Worm (Caenorhabditis elegans): Measurements from ENCODE around the gene sec-3.

DNA sequence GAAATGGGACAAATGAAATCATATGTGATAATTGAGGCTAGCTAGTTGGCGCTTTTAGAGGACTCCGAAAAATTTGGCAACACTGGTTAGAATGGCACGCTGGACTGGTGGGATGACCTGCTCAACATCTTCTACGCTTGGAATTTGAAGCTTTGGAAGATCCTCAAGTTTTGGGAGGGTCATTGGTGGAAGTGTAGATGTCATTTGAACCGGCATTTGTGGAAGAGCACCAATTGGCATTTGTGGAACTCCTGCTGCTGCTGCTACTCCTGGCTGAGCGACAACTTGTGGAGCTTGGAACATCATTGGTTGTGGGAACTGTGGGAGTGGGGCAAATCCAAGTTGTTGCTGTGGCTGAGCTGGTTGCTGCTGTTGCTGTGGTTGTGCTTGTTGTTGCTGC lies 7.2 kb downstream of the sec-3 start:
- no peak for TF ChIP-seq Y79H2A.3 (GFP tag; conservative IDR thresholded peaks at IDR 0.05)
- no peak for TF ChIP-seq ceh-79 (tag; optimal IDR thresholded peaks at IDR 0.05)
- no peak for TF ChIP-seq ccch-3 (GFP tag; optimal IDR thresholded peaks at IDR 0.05)
- no peak for TF ChIP-seq atf-7 (tag; optimal IDR thresholded peaks at IDR 0.05)
- TF ChIP-seq ztf-25 (GFP tag; IDR thresholded peaks at IDR 0.05), result no peak
- TF ChIP-seq snpc-4 (GFP tag; optimal IDR thresholded peaks at IDR 0.05), result no peak
- TF ChIP-seq snpc-4 (tag; optimal IDR thresholded peaks at IDR 0.05), result no peak
- no peak for TF ChIP-seq sea-2 (GFP tag; IDR thresholded peaks at IDR 0.05)
- no peak for TF ChIP-seq unc-62 (GFP tag; optimal IDR thresholded peaks at IDR 0.05)
- TF ChIP-seq T26A5.8 (tag; optimal IDR thresholded peaks at IDR 0.05), result no peak

Measured in whole organism, young adult.